Fruit fly (Drosophila melanogaster): ENCODE data around the gene Max.

Max gene

dm6 chr3L:19265761-19266160 is 1.8 kb upstream of the Max start, which contains the start of gene CG45081:
CG45081 (plus strand) TSS chr3L:19266061.
- TF ChIP-seq rgr (GFP tag; optimal IDR thresholded peaks at IDR 0.05) (peak; percentile 0), Dif (GFP tag; optimal IDR thresholded peaks at IDR 0.05; ENCODE audit: partially characterized antibody) (no peak)

dm6 chr3L:19263480-19264140 is 374 bp downstream of the Max start, which contains the start of the genes CG42374 and Mettl5:
CG42374 (plus strand) TSS chr3L:19263766.
Mettl5 (plus strand) TSS chr3L:19263766.
- TF ChIP-seq HLH106 (tag; optimal IDR thresholded peaks at IDR 0.05) (peak; percentile 15), psq (GFP tag; optimal IDR thresholded peaks at IDR 0.05) (no peak), fru (GFP tag; optimal IDR thresholded peaks at IDR 0.05) (peak; percentile 24), sage (GFP tag; optimal IDR thresholded peaks at IDR 0.05) (peak; percentile 17), OdsH (GFP tag; optimal IDR thresholded peaks at IDR 0.05) (peak; percentile 31), Vsx2 (GFP tag; optimal IDR thresholded peaks at IDR 0.05; ENCODE audit: partially characterized antibody) (no peak)

dm6 chr3L:19261720-19262119 is 2.3 kb downstream of the Max start:
- no peak for TF ChIP-seq psq (GFP tag; optimal IDR thresholded peaks at IDR 0.05)
- TF ChIP-seq CG32264 (GFP tag; optimal IDR thresholded peaks at IDR 0.05): no peak
- TF ChIP-seq Hnf4 (GFP tag; optimal IDR thresholded peaks at IDR 0.05): no peak
- no peak for TF ChIP-seq sage (GFP tag; optimal IDR thresholded peaks at IDR 0.05)
- TF ChIP-seq fru (GFP tag; optimal IDR thresholded peaks at IDR 0.05): no peak
- no peak for TF ChIP-seq sv (GFP tag; optimal IDR thresholded peaks at IDR 0.05)
- no peak for TF ChIP-seq CrebA (GFP tag; optimal IDR thresholded peaks at IDR 0.05; ENCODE audit: borderline replicate concordance)
- TF ChIP-seq usp (GFP tag; optimal IDR thresholded peaks at IDR 0.05): no peak
- no peak for TF ChIP-seq ey (GFP tag; optimal IDR thresholded peaks at IDR 0.05)

- TF ChIP-seq HLH106 (tag; optimal IDR thresholded peaks at IDR 0.05): peak; percentile 22
- TF ChIP-seq CrebA (GFP tag; optimal IDR thresholded peaks at IDR 0.05; ENCODE audit: borderline replicate concordance): no peak
- TF ChIP-seq Myc (optimal IDR thresholded peaks at IDR 0.05): peak; percentile 40
- TF ChIP-seq woc (GFP tag; optimal IDR thresholded peaks at IDR 0.05): peak; percentile 20
These were observed 2.8 kb downstream of the Max start, which contains the start of gene Bet1 for dm6 chr3L:19261213-19261612. Bet1 (plus strand) TSS chr3L:19261394.

dm6 chr3L:19260278-19260803 is 3.6 kb downstream of the Max start, which contains the start of gene nes:
nes (minus strand) TSS chr3L:19260679.
- TF ChIP-seq foxo (GFP tag; optimal IDR thresholded peaks at IDR 0.05): no peak
- no peak for TF ChIP-seq br (GFP tag; optimal IDR thresholded peaks at IDR 0.05)
- no peak for TF ChIP-seq sv (GFP tag; optimal IDR thresholded peaks at IDR 0.05)
- peak; percentile 29 for TF ChIP-seq rgr (GFP tag; optimal IDR thresholded peaks at IDR 0.05)
- TF ChIP-seq tai (GFP tag; optimal IDR thresholded peaks at IDR 0.05): no peak
- peak; percentile 18 for TF ChIP-seq HLH106 (tag; optimal IDR thresholded peaks at IDR 0.05)
- no peak for TF ChIP-seq Jra (GFP tag; optimal IDR thresholded peaks at IDR 0.05)
- no peak for TF ChIP-seq GATAd (GFP tag; optimal IDR thresholded peaks at IDR 0.05)
- peak; percentile 35 for TF ChIP-seq Hnf4 (GFP tag; optimal IDR thresholded peaks at IDR 0.05)
- TF ChIP-seq h (GFP tag; optimal IDR thresholded peaks at IDR 0.05): peak; percentile 11
- no peak for TF ChIP-seq CG9705 (GFP tag; optimal IDR thresholded peaks at IDR 0.05)
- TF ChIP-seq Hr83 (GFP tag; optimal IDR thresholded peaks at IDR 0.05; ENCODE audit: poor library complexity, severe bottlenecking): no peak
- TF ChIP-seq sage (GFP tag; optimal IDR thresholded peaks at IDR 0.05): no peak
- TF ChIP-seq Dif (GFP tag; optimal IDR thresholded peaks at IDR 0.05; ENCODE audit: partially characterized antibody): no peak
- no peak for TF ChIP-seq Rel (GFP tag; optimal IDR thresholded peaks at IDR 0.05)
- TF ChIP-seq Rel (tag; optimal IDR thresholded peaks at IDR 0.05): peak; percentile 19
- peak; percentile 61 for TF ChIP-seq woc (GFP tag; optimal IDR thresholded peaks at IDR 0.05)
- TF ChIP-seq fru (GFP tag; optimal IDR thresholded peaks at IDR 0.05): peak; percentile 68

dm6 chr3L:19258199-19258598 is 5.8 kb downstream of the Max start:
- TF ChIP-seq psq (GFP tag; optimal IDR thresholded peaks at IDR 0.05) (no peak), Sp1 (GFP tag; optimal IDR thresholded peaks at IDR 0.05) (no peak), GATAd (GFP tag; optimal IDR thresholded peaks at IDR 0.05) (no peak), Dif (GFP tag; optimal IDR thresholded peaks at IDR 0.05; ENCODE audit: partially characterized antibody) (no peak), Dfd (GFP tag; optimal IDR thresholded peaks at IDR 0.05) (no peak), OdsH (GFP tag; optimal IDR thresholded peaks at IDR 0.05) (no peak), Mio (GFP tag; optimal IDR thresholded peaks at IDR 0.05) (no peak), fru (GFP tag; optimal IDR thresholded peaks at IDR 0.05) (no peak), Hnf4 (GFP tag; optimal IDR thresholded peaks at IDR 0.05) (no peak), Vsx2 (GFP tag; optimal IDR thresholded peaks at IDR 0.05; ENCODE audit: partially characterized antibody) (no peak), sv (GFP tag; optimal IDR thresholded peaks at IDR 0.05) (no peak), Myc (optimal IDR thresholded peaks at IDR 0.05) (no peak), CG9705 (GFP tag; optimal IDR thresholded peaks at IDR 0.05) (no peak), tai (GFP tag; optimal IDR thresholded peaks at IDR 0.05) (no peak), Hr78 (GFP tag; optimal IDR thresholded peaks at IDR 0.05) (no peak), dmrt93B (GFP tag; optimal IDR thresholded peaks at IDR 0.05) (no peak), woc (GFP tag; optimal IDR thresholded peaks at IDR 0.05) (no peak), foxo (GFP tag; optimal IDR thresholded peaks at IDR 0.05) (no peak)
